Worm (Caenorhabditis elegans) whole organism, early embryonic: ENCODE measurements around the gene C47E12.13.

Experiments
- B0310.2 ChIP-seq: sonication (generic microtip); optimal IDR thresholded peaks from 2 replicates; lab custom pipeline; 2016; ENCODE audit warnings: mild to moderate bottlenecking, missing genetic modification characterization, missing compliant biosample characterization
- F13C5.2 ChIP-seq: sonication (generic microtip); optimal IDR thresholded peaks from 2 replicates; lab custom pipeline; 2017; ENCODE audit warnings: mild to moderate bottlenecking, missing genetic modification characterization, inconsistent platforms, missing compliant biosample characterization
- aly-1 ChIP-seq: sonication (generic microtip); optimal IDR thresholded peaks from 2 replicates; lab custom pipeline; 2016; ENCODE audit warnings: missing genetic modification characterization, missing compliant biosample characterization
- ama-1 ChIP-seq: fragments of 150-350 bp; optimal IDR thresholded peaks from 2 replicates; lab custom pipeline; 2014
- ceh-13 ChIP-seq: fragments of 200-800 bp; sonication (Bioruptor generic); optimal IDR thresholded peaks from 2 replicates; lab custom pipeline; 2018; ENCODE audit warnings: mild to moderate bottlenecking, missing genetic modification characterization, missing compliant biosample characterization
- ceh-36 ChIP-seq: sonication (generic microtip); optimal IDR thresholded peaks from 2 replicates; lab custom pipeline; 2016; ENCODE audit warnings: missing genetic modification characterization, inconsistent platforms, missing compliant biosample characterization
- ets-7 ChIP-seq: sonication (generic microtip); optimal IDR thresholded peaks from 2 replicates; lab custom pipeline; 2016; ENCODE audit warnings: missing genotype, missing genetic modification characterization, missing compliant biosample characterization
- flt-1 ChIP-seq: fragments of 200-800 bp; sonication (Bioruptor generic); IDR thresholded peaks from 2 replicates; pipeline ENCODE4 v1.3.6; 2022; ENCODE audit warnings: missing genetic modification characterization, missing compliant biosample characterization
- hmbx-1 ChIP-seq: sonication (generic microtip); optimal IDR thresholded peaks from 2 replicates; lab custom pipeline; 2016; ENCODE audit warnings: mild to moderate bottlenecking, missing genetic modification characterization, missing compliant biosample characterization
- hmg-4 ChIP-seq: fragments of 200-800 bp; sonication (Bioruptor generic); optimal IDR thresholded peaks from 2 replicates; lab custom pipeline; 2018; ENCODE audit warnings: mild to moderate bottlenecking, missing genetic modification characterization, missing compliant biosample characterization
- hnd-1 ChIP-seq: sonication (generic microtip); optimal IDR thresholded peaks from 2 replicates; lab custom pipeline; 2016; ENCODE audit warnings: missing genetic modification characterization, missing compliant biosample characterization
- pes-1 ChIP-seq: fragments of 200-800 bp; sonication (Bioruptor generic); IDR thresholded peaks from 2 replicates; pipeline ENCODE4 v1.3.6; 2022; ENCODE audit warnings: missing genetic modification reagents, missing genetic modification characterization, missing compliant biosample characterization
- scrt-1 ChIP-seq: fragments of 200-800 bp; sonication (Bioruptor generic); IDR thresholded peaks from 2 replicates; pipeline ENCODE4 v1.3.6; 2022; ENCODE audit warnings: missing genetic modification characterization, missing compliant biosample characterization
- sea-1 ChIP-seq: fragments of 200-800 bp; sonication (Bioruptor generic); conservative IDR thresholded peaks from 2 replicates; pipeline ENCODE4 v1.3.6; 2022; ENCODE audit warnings: missing genetic modification characterization, missing compliant biosample characterization
- tbx-11 ChIP-seq: fragments of 200-800 bp; sonication (Bioruptor generic); IDR thresholded peaks from 2 replicates; pipeline ENCODE4 v1.3.6; 2022; ENCODE audit warnings: missing genetic modification characterization, missing compliant biosample characterization
- tbx-37 ChIP-seq: fragments of 200-800 bp; sonication (Bioruptor generic); conservative IDR thresholded peaks from 2 replicates; pipeline ENCODE4 v1.3.6; 2022; ENCODE audit warnings: missing genetic modification reagents, missing genetic modification characterization, missing compliant biosample characterization
- tra-4 ChIP-seq: sonication (generic microtip); optimal IDR thresholded peaks from 2 replicates; lab custom pipeline; 2017; ENCODE audit warnings: missing genetic modification characterization, missing compliant biosample characterization

The C47E12.13 gene

ce11 chrIV:9993403-9994132, 13.1 kb downstream of the C47E12.13 start:
- no peak for TF ChIP-seq tra-4
- no peak for TF ChIP-seq ama-1 (lab: Kevin White, UChicago)
- no peak for TF ChIP-seq B0310.2 (tag; lab: Kevin White, UChicago)
- no peak for TF ChIP-seq ceh-13 (GFP tag; lab: Kevin White, UChicago)
- TF ChIP-seq scrt-1 (GFP tag; lab: Robert Waterston, UW): no peak
- TF ChIP-seq hmg-4 (GFP tag; lab: Kevin White, UChicago): no peak
- no peak for TF ChIP-seq F13C5.2
- no peak for TF ChIP-seq tbx-11 (GFP tag; lab: Robert Waterston, UW)
- TF ChIP-seq sea-1 (GFP tag; lab: Robert Waterston, UW): no peak
- TF ChIP-seq ets-7 (tag; lab: Kevin White, UChicago): no peak
- TF ChIP-seq flt-1: no peak
- TF ChIP-seq hnd-1 (tag; lab: Kevin White, UChicago): no peak
- TF ChIP-seq ceh-36 (tag; lab: Kevin White, UChicago): no peak
- TF ChIP-seq pes-1 (GFP tag; lab: Robert Waterston, UW): no peak
- no peak for TF ChIP-seq hmbx-1 (tag; lab: Kevin White, UChicago)
- no peak for TF ChIP-seq aly-1 (tag; lab: Kevin White, UChicago)
- no peak for TF ChIP-seq tbx-37 (GFP tag; lab: Robert Waterston, UW)

DNA sequence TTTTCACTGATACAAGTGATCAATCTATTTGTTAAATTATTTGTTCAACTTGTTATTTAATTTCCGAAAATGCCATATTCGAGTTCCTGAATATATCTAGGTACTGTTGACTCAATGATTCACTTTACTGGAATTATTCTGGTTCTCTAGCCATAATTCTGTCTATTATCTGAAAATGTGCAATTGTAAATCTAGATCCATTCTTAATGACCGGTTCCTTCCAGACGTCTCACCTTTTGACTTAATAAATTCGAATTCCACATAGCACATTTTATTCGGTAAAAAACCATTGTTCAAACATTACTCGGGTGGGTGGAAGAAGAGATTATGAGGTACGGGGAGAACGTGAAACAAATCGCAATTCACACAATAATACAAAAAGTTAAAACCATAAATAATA, 17.3 kb downstream of the C47E12.13 start:
- TF ChIP-seq B0310.2 (tag; lab: Kevin White, UChicago): no peak
- TF ChIP-seq aly-1 (tag; lab: Kevin White, UChicago): no peak
- no peak for TF ChIP-seq F13C5.2
- TF ChIP-seq ceh-13 (GFP tag; lab: Kevin White, UChicago): no peak
- TF ChIP-seq ama-1 (lab: Kevin White, UChicago): no peak
- no peak for TF ChIP-seq hmg-4 (GFP tag; lab: Kevin White, UChicago)
- no peak for TF ChIP-seq scrt-1 (GFP tag; lab: Robert Waterston, UW)
- TF ChIP-seq hnd-1 (tag; lab: Kevin White, UChicago): no peak
- TF ChIP-seq hmbx-1 (tag; lab: Kevin White, UChicago): no peak
- no peak for TF ChIP-seq tbx-11 (GFP tag; lab: Robert Waterston, UW)
- TF ChIP-seq pes-1 (GFP tag; lab: Robert Waterston, UW): no peak
- TF ChIP-seq flt-1: no peak
- no peak for TF ChIP-seq sea-1 (GFP tag; lab: Robert Waterston, UW)
- no peak for TF ChIP-seq tra-4
- no peak for TF ChIP-seq ceh-36 (tag; lab: Kevin White, UChicago)
- no peak for TF ChIP-seq tbx-37 (GFP tag; lab: Robert Waterston, UW)
- TF ChIP-seq ets-7 (tag; lab: Kevin White, UChicago): no peak

- TF ChIP-seq flt-1 (no peak), scrt-1 (GFP tag; lab: Robert Waterston, UW) (no peak), hmbx-1 (tag; lab: Kevin White, UChicago) (no peak), tbx-11 (GFP tag; lab: Robert Waterston, UW) (no peak), tbx-37 (GFP tag; lab: Robert Waterston, UW) (no peak), aly-1 (tag; lab: Kevin White, UChicago) (no peak), ets-7 (tag; lab: Kevin White, UChicago) (no peak), sea-1 (GFP tag; lab: Robert Waterston, UW) (no peak), ceh-13 (GFP tag; lab: Kevin White, UChicago) (no peak), ama-1 (lab: Kevin White, UChicago) (no peak), pes-1 (GFP tag; lab: Robert Waterston, UW) (no peak), tra-4 (no peak), ceh-36 (tag; lab: Kevin White, UChicago) (no peak), hnd-1 (tag; lab: Kevin White, UChicago) (no peak)
Measured at ce11 chrIV:9982895-9983294, 23.8 kb downstream of the C47E12.13 start, which contains the start of gene mam-2. Gene mam-2 (plus strand): TSS chrIV:9983195.

ce11 chrIV:9982226-9982794, 24.4 kb downstream of the C47E12.13 start, which contains the start of gene rrp-1:
Gene rrp-1 (minus strand): TSS chrIV:9982276.
- TF ChIP-seq flt-1 (no peak), sea-1 (GFP tag; lab: Robert Waterston, UW) (no peak), pes-1 (GFP tag; lab: Robert Waterston, UW) (no peak), tra-4 (no peak), scrt-1 (GFP tag; lab: Robert Waterston, UW) (no peak), ama-1 (lab: Kevin White, UChicago) (no peak), B0310.2 (tag; lab: Kevin White, UChicago) (no peak), ets-7 (tag; lab: Kevin White, UChicago) (no peak), ceh-36 (tag; lab: Kevin White, UChicago) (no peak), F13C5.2 (no peak), tbx-11 (GFP tag; lab: Robert Waterston, UW) (no peak)

DNA sequence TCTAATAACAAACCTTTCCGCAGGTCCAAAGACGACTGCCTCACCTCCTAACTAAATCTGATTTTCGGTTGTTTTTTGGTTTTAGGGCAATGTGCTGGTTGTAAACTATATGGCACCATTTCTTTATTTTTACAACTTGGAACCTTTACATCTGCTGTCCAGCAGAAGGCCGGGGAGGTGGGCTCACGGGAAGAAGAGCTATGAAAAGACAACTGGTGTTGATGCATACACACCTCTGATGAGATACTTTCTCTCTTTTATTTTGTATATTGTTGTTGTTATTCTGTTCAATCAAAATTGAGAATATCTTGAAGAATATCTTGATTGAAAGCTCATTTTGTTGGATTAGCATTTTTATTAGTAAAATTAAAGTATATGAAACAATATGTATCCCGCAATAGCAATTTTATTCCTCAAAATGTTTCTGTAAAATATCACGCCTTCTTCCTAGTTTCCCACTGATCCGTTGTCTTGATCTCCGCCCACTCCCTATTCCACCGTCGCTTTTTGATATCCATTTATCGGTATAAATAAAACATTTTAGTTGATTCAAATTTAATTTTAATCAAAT, 29.0 kb downstream of the C47E12.13 start, which contains the start of gene dhp-2:
Gene dhp-2, plus strand, starts transcription at position 521 of the 571 bp plus-strand sequence.
- TF ChIP-seq ets-7 (tag; lab: Kevin White, UChicago): no peak
- TF ChIP-seq hmbx-1 (tag; lab: Kevin White, UChicago): no peak
- no peak for TF ChIP-seq hnd-1 (tag; lab: Kevin White, UChicago)
- no peak for TF ChIP-seq sea-1 (GFP tag; lab: Robert Waterston, UW)
- no peak for TF ChIP-seq scrt-1 (GFP tag; lab: Robert Waterston, UW)
- TF ChIP-seq ceh-13 (GFP tag; lab: Kevin White, UChicago): no peak
- TF ChIP-seq F13C5.2: no peak
- TF ChIP-seq ama-1 (lab: Kevin White, UChicago): no peak
- no peak for TF ChIP-seq flt-1
- no peak for TF ChIP-seq tra-4
- no peak for TF ChIP-seq B0310.2 (tag; lab: Kevin White, UChicago)

ce11 chrIV:9976284-9976683, 30.4 kb downstream of the C47E12.13 start, which contains the start of gene C47E12.14:
Gene C47E12.14 (minus strand): TSS chrIV:9976384.
- no peak for TF ChIP-seq tbx-37 (GFP tag; lab: Robert Waterston, UW)
- TF ChIP-seq hmbx-1 (tag; lab: Kevin White, UChicago): no peak
- TF ChIP-seq ama-1 (lab: Kevin White, UChicago): no peak
- TF ChIP-seq hnd-1 (tag; lab: Kevin White, UChicago): no peak
- no peak for TF ChIP-seq scrt-1 (GFP tag; lab: Robert Waterston, UW)
- no peak for TF ChIP-seq pes-1 (GFP tag; lab: Robert Waterston, UW)
- no peak for TF ChIP-seq ets-7 (tag; lab: Kevin White, UChicago)
- TF ChIP-seq ceh-13 (GFP tag; lab: Kevin White, UChicago): no peak
- TF ChIP-seq tra-4: no peak
- no peak for TF ChIP-seq ceh-36 (tag; lab: Kevin White, UChicago)
- TF ChIP-seq B0310.2 (tag; lab: Kevin White, UChicago): no peak
- no peak for TF ChIP-seq sea-1 (GFP tag; lab: Robert Waterston, UW)
- TF ChIP-seq F13C5.2: no peak
- TF ChIP-seq tbx-11 (GFP tag; lab: Robert Waterston, UW): no peak
- no peak for TF ChIP-seq flt-1
- no peak for TF ChIP-seq hmg-4 (GFP tag; lab: Kevin White, UChicago)
- no peak for TF ChIP-seq aly-1 (tag; lab: Kevin White, UChicago)
